Fruit fly (Drosophila melanogaster): ENCODE data around the gene RpS27A.

The RpS27A gene

dm6 chr2L:10418981-10419380 lies 10.8 kb downstream of the RpS27A start, which contains the start of gene RfC3 (continued):
- TF ChIP-seq fd3F (GFP tag; optimal IDR thresholded peaks at IDR 0.05), result no peak
- peak; percentile 99 for TF ChIP-seq CG1603 (tag; optimal IDR thresholded peaks at IDR 0.05)
- TF ChIP-seq CG9797 (GFP tag; optimal IDR thresholded peaks at IDR 0.05), result no peak
- TF ChIP-seq Sry-δ (GFP tag; optimal IDR thresholded peaks at IDR 0.05), result peak; percentile 31
- TF ChIP-seq knrl (GFP tag; IDR thresholded peaks at IDR 0.05; ENCODE audit: partially characterized antibody), result peak; percentile 59; the same call in 2 of the 3 replicates
- no peak for TF ChIP-seq CG4854 (GFP tag; optimal IDR thresholded peaks at IDR 0.05)
- peak; percentile 64 for TF ChIP-seq pzg (GFP tag; optimal IDR thresholded peaks at IDR 0.05)
- TF ChIP-seq stwl (tag; optimal IDR thresholded peaks at IDR 0.05), result peak; percentile 75
- TF ChIP-seq hbn (GFP tag; IDR thresholded peaks at IDR 0.05; ENCODE audit: partially characterized antibody), result peak; percentile 79
- no peak for TF ChIP-seq CG10366 (GFP tag; IDR thresholded peaks at IDR 0.05)
- no peak for TF ChIP-seq bab2 (GFP tag; optimal IDR thresholded peaks at IDR 0.05)
- no peak for TF ChIP-seq h (optimal IDR thresholded peaks at IDR 0.05)
- TF ChIP-seq Rx (GFP tag; IDR thresholded peaks at IDR 0.05), result no peak
- TF ChIP-seq fd64A (GFP tag; optimal IDR thresholded peaks at IDR 0.05), result no peak
- TF ChIP-seq CG2116 (GFP tag; optimal IDR thresholded peaks at IDR 0.05), result peak; percentile 94
- TF ChIP-seq chinmo (GFP tag; IDR thresholded peaks at IDR 0.05; ENCODE audit: partially characterized antibody), result peak; percentile 84; the same call in 1 of the 4 replicates
- no peak for TF ChIP-seq fd96Cb (tag; optimal IDR thresholded peaks at IDR 0.05)
- TF ChIP-seq onecut (GFP tag; IDR thresholded peaks at IDR 0.05), result peak; percentile 54; the same call in 1 of the 2 replicates
- TF ChIP-seq kah (GFP tag; optimal IDR thresholded peaks at IDR 0.05), result peak; percentile 62
- peak; percentile 96 for TF ChIP-seq zen2 (GFP tag; IDR thresholded peaks at IDR 0.05; ENCODE audit: partially characterized antibody)
- peak; percentile 55 for TF ChIP-seq trem (tag; optimal IDR thresholded peaks at IDR 0.05)
- no peak for TF ChIP-seq CG1792 (GFP tag; optimal IDR thresholded peaks at IDR 0.05)
- peak; percentile 7 for TF ChIP-seq CG12659 (GFP tag; optimal IDR thresholded peaks at IDR 0.05)
- TF ChIP-seq unc-4 (GFP tag; IDR thresholded peaks at IDR 0.05; ENCODE audit: partially characterized antibody), result peak; percentile 75
- TF ChIP-seq nom (GFP tag; optimal IDR thresholded peaks at IDR 0.05), result no peak
- no peak for TF ChIP-seq CG15696 (tag; optimal IDR thresholded peaks at IDR 0.05)
- TF ChIP-seq CG12391 (tag; optimal IDR thresholded peaks at IDR 0.05), result no peak
- TF ChIP-seq CG9437 (GFP tag; optimal IDR thresholded peaks at IDR 0.05), result no peak
- no peak for TF ChIP-seq CG10959 (GFP tag; IDR thresholded peaks at IDR 0.05)
- TF ChIP-seq CG43689 (GFP tag; IDR thresholded peaks at IDR 0.05), result no peak
- peak; percentile 94 for TF ChIP-seq nerfin-2 (GFP tag; IDR thresholded peaks at IDR 0.05; ENCODE audit: partially characterized antibody)
- no peak for TF ChIP-seq CG5953 (GFP tag; IDR thresholded peaks at IDR 0.05)
- no peak for TF ChIP-seq ttk (GFP tag; IDR thresholded peaks at IDR 0.05)
- no peak for TF ChIP-seq CG11456 (GFP tag; IDR thresholded peaks at IDR 0.05)
- TF ChIP-seq CG8944 (GFP tag; optimal IDR thresholded peaks at IDR 0.05), result no peak
- TF ChIP-seq danr (GFP tag; IDR thresholded peaks at IDR 0.05), result no peak
- TF ChIP-seq Doc3 (GFP tag; IDR thresholded peaks at IDR 0.05; ENCODE audit: partially characterized antibody), result peak; percentile 75
- TF ChIP-seq Opbp (GFP tag; IDR thresholded peaks at IDR 0.05; ENCODE audit: partially characterized antibody), result peak; percentile 73; the same call in 2 of the 3 replicates
- peak; percentile 85 for TF ChIP-seq Myb (GFP tag; optimal IDR thresholded peaks at IDR 0.05)
- no peak for TF ChIP-seq Aef1 (GFP tag; IDR thresholded peaks at IDR 0.05)
- peak; percentile 80 for TF ChIP-seq hb (GFP tag; IDR thresholded peaks at IDR 0.05; ENCODE audit: partially characterized antibody)
- TF ChIP-seq dpn (GFP tag; optimal IDR thresholded peaks at IDR 0.05), result no peak
- peak; percentile 29 for TF ChIP-seq MESR4 (GFP tag; optimal IDR thresholded peaks at IDR 0.05)
- no peak for TF ChIP-seq gcm2 (GFP tag; optimal IDR thresholded peaks at IDR 0.05)
- peak; percentile 89 for TF ChIP-seq inv (GFP tag; IDR thresholded peaks at IDR 0.05; ENCODE audit: partially characterized antibody)
- peak; percentile 20 for TF ChIP-seq sug (tag; optimal IDR thresholded peaks at IDR 0.05)
- peak; percentile 79 for TF ChIP-seq sna (GFP tag; IDR thresholded peaks at IDR 0.05; ENCODE audit: partially characterized antibody)
- peak; percentile 21 for TF ChIP-seq CG10267 (tag; optimal IDR thresholded peaks at IDR 0.05)
- no peak for TF ChIP-seq Atf-2 (GFP tag; optimal IDR thresholded peaks at IDR 0.05)
- TF ChIP-seq CG14965 (GFP tag; optimal IDR thresholded peaks at IDR 0.05; ENCODE audit: borderline replicate concordance), result no peak
